Worm (Caenorhabditis elegans): ENCODE measurements around the gene C11G6.2.
"Not testable (repeated sequence)": the region's sequence is repeated elsewhere in the genome, so short reads cannot be mapped to it uniquely, and the experiment has no call there.

The C11G6.2 gene

DNA sequence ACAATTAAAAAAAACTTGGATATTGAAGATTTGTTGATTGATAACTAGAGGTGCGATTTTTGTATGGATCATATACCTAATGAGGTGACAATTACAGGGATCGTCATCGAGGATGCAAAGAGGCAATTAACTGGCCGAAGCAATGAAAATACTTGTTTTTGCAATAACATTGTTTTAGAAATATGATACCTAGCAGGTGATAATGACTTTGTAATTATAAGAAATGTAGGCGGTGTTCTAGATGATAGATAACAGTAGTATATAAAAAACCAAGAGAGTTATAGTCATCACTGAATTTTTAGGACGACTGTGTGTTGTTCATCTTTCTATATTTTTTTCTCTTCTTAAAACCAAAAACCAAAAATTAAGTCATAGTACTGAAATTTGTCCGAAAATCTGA, at the start of gene C11G6.2:
Gene C11G6.2 (plus strand): TSS at position 301 of the 400 bp plus-strand sequence.
- TF ChIP-seq rcor-1 (GFP tag; IDR thresholded peaks at IDR 0.05), result no peak
- TF ChIP-seq athp-1 (tag; optimal IDR thresholded peaks at IDR 0.05), result no peak
- no peak for TF ChIP-seq akir-1 (GFP tag; optimal IDR thresholded peaks at IDR 0.05)
- no peak for TF ChIP-seq him-1 (tag; optimal IDR thresholded peaks at IDR 0.05)
- TF ChIP-seq lin-35 (GFP tag; optimal IDR thresholded peaks at IDR 0.05), result no peak
- TF ChIP-seq rec-8 (tag; optimal IDR thresholded peaks at IDR 0.05), result no peak
- TF ChIP-seq mcd-1 (GFP tag; IDR thresholded peaks at IDR 0.05), result no peak
- TF ChIP-seq ets-4 (GFP tag; optimal IDR thresholded peaks at IDR 0.05), result no peak
- no peak for TF ChIP-seq K12H6.12 (tag; optimal IDR thresholded peaks at IDR 0.05)
- TF ChIP-seq unc-130 (GFP tag; optimal IDR thresholded peaks at IDR 0.05), result no peak
- no peak for TF ChIP-seq dpl-1 (GFP tag; optimal IDR thresholded peaks at IDR 0.05)
- no peak for TF ChIP-seq ceh-79 (tag; optimal IDR thresholded peaks at IDR 0.05)

DNA sequence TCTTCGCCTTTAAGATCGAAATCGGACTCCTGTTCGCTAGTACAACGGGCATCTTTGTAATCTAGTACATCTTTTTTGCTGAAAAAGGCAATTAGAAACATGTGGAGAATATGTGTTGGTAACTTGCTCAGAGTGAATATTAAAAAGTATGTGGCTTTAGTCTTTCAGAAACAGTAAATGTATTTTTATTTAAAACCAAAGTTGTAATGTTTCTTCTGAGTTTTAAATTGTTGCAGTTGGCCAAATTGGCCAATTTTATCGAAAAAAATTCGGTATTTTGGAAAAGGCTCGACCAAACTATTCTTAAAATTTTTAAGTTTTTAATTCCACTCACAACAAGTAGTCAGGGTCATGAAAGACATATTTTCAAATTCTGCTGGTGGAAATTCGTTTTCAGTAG, 45.3 kb upstream of the C11G6.2 start, which contains the start of gene F52E10.2:
Gene F52E10.2 (minus strand): TSS at position 101 of the 400 bp plus-strand sequence.
- TF ChIP-seq rec-8 (tag; optimal IDR thresholded peaks at IDR 0.05) (no peak), hmg-1.2 (GFP tag; IDR thresholded peaks at IDR 0.05) (no peak), K11D2.4 (GFP tag; IDR thresholded peaks at IDR 0.05) (no peak), gei-17 (GFP tag; optimal IDR thresholded peaks at IDR 0.05) (no peak), ztf-28 (GFP tag; IDR thresholded peaks at IDR 0.05) (no peak)

DNA sequence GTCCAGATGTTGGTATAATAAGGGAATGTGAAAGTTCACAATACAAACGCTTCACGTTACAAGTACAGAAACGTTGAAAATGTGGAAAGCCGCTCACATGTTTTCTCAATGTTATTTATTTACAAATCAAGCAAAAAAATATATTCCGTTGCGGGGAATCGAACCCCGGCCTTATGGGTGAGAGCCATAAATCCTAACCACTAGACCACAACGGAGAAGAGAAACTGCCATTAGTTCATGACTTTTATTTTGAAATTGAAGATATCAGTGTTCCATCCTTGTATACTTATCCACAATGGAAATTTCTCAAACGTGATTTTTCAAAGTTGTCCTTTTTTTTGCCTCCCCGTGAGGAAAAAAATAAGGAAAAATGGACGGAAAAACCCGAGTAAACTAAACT, 44.2 kb upstream of the C11G6.2 start:
- not testable (repeated sequence) for TF ChIP-seq rpc-1 (optimal IDR thresholded peaks at IDR 0.05)
- TF ChIP-seq rpc-1 (tag; optimal IDR thresholded peaks at IDR 0.05) (peak; percentile 15), hmg-1.2 (GFP tag; IDR thresholded peaks at IDR 0.05) (peak; percentile 27; the same call in 1 of the 2 replicates), lin-26 (GFP tag; IDR thresholded peaks at IDR 0.05) (0 out of 2 replicates have a peak, but pooled peaks have one; percentile 46)

DNA sequence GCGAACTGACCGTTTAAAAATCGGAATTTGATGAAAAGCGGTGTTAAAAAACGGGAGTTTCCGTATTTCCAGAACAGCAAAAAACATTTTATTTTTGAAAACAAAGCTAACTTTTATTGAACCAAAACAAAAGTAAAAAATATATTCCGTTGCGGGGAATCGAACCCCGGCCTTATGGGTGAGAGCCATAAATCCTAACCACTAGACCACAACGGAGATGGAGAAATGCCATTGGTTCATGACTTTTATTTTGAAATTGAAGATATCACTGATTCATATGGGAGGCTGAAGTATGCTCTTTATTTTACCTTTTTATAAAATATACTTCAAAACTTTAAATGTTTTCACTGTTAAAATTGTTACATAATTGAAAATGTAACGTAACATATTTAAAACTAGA, 43.3 kb upstream of the C11G6.2 start:
- TF ChIP-seq snpc-4 (GFP tag; optimal IDR thresholded peaks at IDR 0.05) (peak; percentile 22), snpc-4 (tag; optimal IDR thresholded peaks at IDR 0.05) (no peak), snpc-3.4 (tag; optimal IDR thresholded peaks at IDR 0.05) (peak; percentile 28), die-1 (tag; optimal IDR thresholded peaks at IDR 0.05) (peak; percentile 2), pha-4 (tag; optimal IDR thresholded peaks at IDR 0.05) (no peak), ama-1 (optimal IDR thresholded peaks at IDR 0.05) (no peak), ama-1 (GFP tag; optimal IDR thresholded peaks at IDR 0.05) (peak in 1 of 2 experiments; percentile 8), rpc-1 (optimal IDR thresholded peaks at IDR 0.05) (peak; percentile 55), rpc-1 (tag; optimal IDR thresholded peaks at IDR 0.05) (peak; percentile 74), B0261.1 (tag; optimal IDR thresholded peaks at IDR 0.05) (peak; percentile 66), F10E7.11 (tag; optimal IDR thresholded peaks at IDR 0.05) (no peak), mes-4 (tag; optimal IDR thresholded peaks at IDR 0.05) (peak; percentile 4), tbp1 (GFP tag; optimal IDR thresholded peaks at IDR 0.05) (peak; percentile 84), hmg-1.2 (GFP tag; IDR thresholded peaks at IDR 0.05) (peak; percentile 34; the same call in 1 of the 2 replicates), ztf-18 (tag; optimal IDR thresholded peaks at IDR 0.05) (peak; percentile 1), lin-26 (GFP tag; IDR thresholded peaks at IDR 0.05) (no peak), hmg-20 (GFP tag; IDR thresholded peaks at IDR 0.05) (no peak)

DNA sequence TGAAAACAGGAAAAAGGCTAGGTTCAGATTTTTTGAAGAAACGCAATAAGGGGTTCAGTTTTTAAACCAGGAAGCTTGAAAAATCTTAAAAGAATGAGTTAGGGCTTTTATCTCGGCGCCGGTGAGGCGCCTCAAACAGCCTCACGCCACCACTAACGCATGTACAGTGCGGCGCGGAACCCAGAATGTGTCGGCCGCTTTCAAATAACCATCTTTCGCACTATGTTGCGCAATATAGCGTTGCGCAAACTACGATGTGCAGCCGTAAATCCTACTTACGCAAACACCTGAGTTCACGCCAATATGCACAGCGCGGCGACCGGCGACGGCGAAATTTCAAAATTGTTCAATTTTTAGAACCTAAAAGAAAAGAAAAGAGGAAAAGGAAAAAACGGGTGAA, 38.8 kb upstream of the C11G6.2 start:
- no peak for TF ChIP-seq F57A8.1 (GFP tag; optimal IDR thresholded peaks at IDR 0.05)
- TF ChIP-seq dox-1 (GFP tag; IDR thresholded peaks at IDR 0.05), result no peak
- peak; percentile 70 for TF ChIP-seq snpc-1.1 (tag; optimal IDR thresholded peaks at IDR 0.05; ENCODE audit: insufficient read depth)
- TF ChIP-seq snpc-4 (GFP tag; optimal IDR thresholded peaks at IDR 0.05), result peak; percentile 38
- peak; percentile 14 to 92 (median 66) for TF ChIP-seq snpc-4 (tag; optimal IDR thresholded peaks at IDR 0.05)
- peak; percentile 60; the same call in 1 of the 2 replicates for TF ChIP-seq hmg-1.2 (GFP tag; IDR thresholded peaks at IDR 0.05)

Data from whole organism, young adult.